Worm (Caenorhabditis elegans): ENCODE data around the gene abcf-1.

The abcf-1 gene

ce11 chrV:12733465-12734248 is 29.5 kb downstream of the abcf-1 start, which contains the start of the genes dhs-21 and xbx-9:
Gene dhs-21, minus strand, starts transcription at chrV:12733645.
Gene xbx-9, plus strand, starts transcription at chrV:12734198.
- no peak for TF ChIP-seq unc-62 (GFP tag; optimal IDR thresholded peaks at IDR 0.05)

- no peak for TF ChIP-seq unc-62 (GFP tag; optimal IDR thresholded peaks at IDR 0.05)
Measured at ce11 chrV:12732734-12733133, 30.4 kb downstream of the abcf-1 start.

- TF ChIP-seq unc-62 (GFP tag; optimal IDR thresholded peaks at IDR 0.05): no peak
Measured at ce11 chrV:12729220-12729619, 34.0 kb downstream of the abcf-1 start, which contains the start of gene R11D1.10. Gene R11D1.10, plus strand, starts transcription at chrV:12729520.

- TF ChIP-seq unc-62 (GFP tag; optimal IDR thresholded peaks at IDR 0.05): no peak
Measured at ce11 chrV:12728062-12728665, 35.0 kb downstream of the abcf-1 start, which contains the start of the genes rpl-28 and mrpl-49. Gene rpl-28, minus strand, starts transcription at chrV:12728112. Gene mrpl-49, plus strand, starts transcription at chrV:12728631.

- no peak for TF ChIP-seq unc-62 (GFP tag; optimal IDR thresholded peaks at IDR 0.05)
Measured at ce11 chrV:12727104-12727637, 36.0 kb downstream of the abcf-1 start, which contains the start of gene R11D1.13. Gene R11D1.13, plus strand, starts transcription at chrV:12727154.

- TF ChIP-seq unc-62 (GFP tag; optimal IDR thresholded peaks at IDR 0.05): no peak
Measured at ce11 chrV:12725893-12726292, 37.3 kb downstream of the abcf-1 start, which contains the start of gene R11D1.12. Gene R11D1.12, minus strand, starts transcription at chrV:12725993.

- TF ChIP-seq unc-62 (GFP tag; optimal IDR thresholded peaks at IDR 0.05): no peak
Measured at ce11 chrV:12719713-12720112, 43.5 kb downstream of the abcf-1 start, which contains the start of gene R11D1.7. Gene R11D1.7, plus strand, starts transcription at chrV:12720013.

- no peak for TF ChIP-seq unc-62 (GFP tag; optimal IDR thresholded peaks at IDR 0.05)
Measured at ce11 chrV:12718622-12719021, 44.6 kb downstream of the abcf-1 start, which contains the start of gene str-181. Gene str-181, minus strand, starts transcription at chrV:12718722.

ce11 chrV:12716447-12716846 is 46.7 kb downstream of the abcf-1 start, which contains the start of gene str-178:
Gene str-178, minus strand, starts transcription at chrV:12716547.
- no peak for TF ChIP-seq unc-62 (GFP tag; optimal IDR thresholded peaks at IDR 0.05)

ce11 chrV:12714120-12714519 is 49.1 kb downstream of the abcf-1 start, which contains the start of gene R11D1.4:
Gene R11D1.4, minus strand, starts transcription at chrV:12714220.
- TF ChIP-seq unc-62 (GFP tag; optimal IDR thresholded peaks at IDR 0.05): no peak

- TF ChIP-seq unc-62 (GFP tag; optimal IDR thresholded peaks at IDR 0.05): no peak
Measured at ce11 chrV:12711999-12712398, 51.2 kb downstream of the abcf-1 start, which contains the start of gene R11D1.3. Gene R11D1.3, minus strand, starts transcription at chrV:12712099.
